Worm (Caenorhabditis elegans) whole organism, mixed stage, embryonic: Measurements from ENCODE around the gene F28G4.4.

ENCODE experiments used
- M03D4.4 ChIP-seq: sonication (generic microtip); optimal IDR thresholded peaks from 2 replicates; lab custom pipeline; 2017; ENCODE audit warnings: mild to moderate bottlenecking, missing genetic modification characterization, missing compliant biosample characterization
- bed-3 ChIP-seq: fragments of 200-800 bp; sonication (Bioruptor generic); optimal IDR thresholded peaks from 3 replicates; lab custom pipeline; 2018; ENCODE audit warnings: mild to moderate bottlenecking, missing genetic modification characterization, moderate library complexity, missing compliant biosample characterization
- blmp-1 ChIP-seq: fragments of 150-350 bp; optimal IDR thresholded peaks from 2 replicates; lab custom pipeline; 2014; ENCODE audit warnings: missing biosample characterization, missing genetic modification characterization
- ceh-39 ChIP-seq: fragments of 150-350 bp; optimal IDR thresholded peaks from 2 replicates; lab custom pipeline; 2014; ENCODE audit warnings: missing biosample characterization, missing genetic modification characterization
- ceh-43 ChIP-seq: fragments of 200-800 bp; sonication (Bioruptor generic); optimal IDR thresholded peaks from 2 replicates; lab custom pipeline; 2018; ENCODE audit warnings: mild to moderate bottlenecking, missing genetic modification characterization, moderate library complexity, missing compliant biosample characterization
- ces-1 ChIP-seq: fragments of 150-350 bp; optimal IDR thresholded peaks from 2 replicates; lab custom pipeline; 2014; ENCODE audit warnings: missing biosample characterization, missing genetic modification reagents, missing genetic modification characterization
- cnd-1 ChIP-seq: fragments of 200-800 bp; sonication (Bioruptor generic); optimal IDR thresholded peaks from 2 replicates; lab custom pipeline; 2018; ENCODE audit warnings: mild to moderate bottlenecking, missing genetic modification characterization, missing compliant biosample characterization
- drap-1 ChIP-seq: fragments of 200-800 bp; sonication (Bioruptor generic); optimal IDR thresholded peaks from 3 replicates; lab custom pipeline; 2018; ENCODE audit warnings: mild to moderate bottlenecking, missing genetic modification characterization, missing compliant biosample characterization
- elt-1 ChIP-seq: sonication (generic microtip); optimal IDR thresholded peaks from 2 replicates; lab custom pipeline; 2017; ENCODE audit warnings: missing genetic modification characterization, mild to moderate bottlenecking, missing compliant biosample characterization, antibody characterized with exemption, moderate library complexity, borderline replicate concordance; ENCODE audit not compliant: insufficient read depth
- flh-1 ChIP-seq: fragments of 200-800 bp; sonication (Bioruptor generic); optimal IDR thresholded peaks from 2 replicates; lab custom pipeline; 2018; ENCODE audit warnings: mild to moderate bottlenecking, missing genetic modification characterization, moderate library complexity, missing compliant biosample characterization
- ham-2 ChIP-seq: fragments of 200-800 bp; sonication (Bioruptor generic); optimal IDR thresholded peaks from 2 replicates; lab custom pipeline; 2018; ENCODE audit warnings: mild to moderate bottlenecking, missing genetic modification characterization, missing compliant biosample characterization
- hlh-1 ChIP-seq: fragments of 150-350 bp; optimal IDR thresholded peaks from 2 replicates; lab custom pipeline; 2014; ENCODE audit warnings: missing biosample characterization, missing genetic modification reagents, missing genetic modification characterization
- lin-13 ChIP-seq: fragments of 150-350 bp; optimal IDR thresholded peaks from 2 replicates; lab custom pipeline; 2014; ENCODE audit warnings: missing biosample characterization, missing genetic modification characterization
- lin-32 ChIP-seq: fragments of 200-800 bp; sonication (Bioruptor generic); optimal IDR thresholded peaks from 2 replicates; lab custom pipeline; 2018; ENCODE audit warnings: mild to moderate bottlenecking, missing genetic modification characterization, missing compliant biosample characterization
- lsy-2 ChIP-seq: fragments of 150-350 bp; optimal IDR thresholded peaks from 2 replicates; lab custom pipeline; 2014; ENCODE audit warnings: missing biosample characterization, missing genetic modification characterization
- mab-5 ChIP-seq: fragments of 150-350 bp; optimal IDR thresholded peaks from 2 replicates; lab custom pipeline; 2014; ENCODE audit warnings: missing biosample characterization, missing genetic modification characterization
- mls-2 ChIP-seq: sonication (generic microtip); optimal IDR thresholded peaks from 2 replicates; lab custom pipeline; 2016; ENCODE audit warnings: mild to moderate bottlenecking, missing genetic modification characterization, moderate library complexity, missing compliant biosample characterization
- nhr-12 ChIP-seq: fragments of 150-350 bp; optimal IDR thresholded peaks from 2 replicates; lab custom pipeline; 2014; ENCODE audit warnings: missing biosample characterization, missing genetic modification characterization
- nhr-2 ChIP-seq: fragments of 150-350 bp; optimal IDR thresholded peaks from 2 replicates; lab custom pipeline; 2014; ENCODE audit warnings: missing biosample characterization, missing genetic modification characterization
- nhr-237 ChIP-seq: fragments of 150-350 bp; optimal IDR thresholded peaks from 2 replicates; lab custom pipeline; 2014; ENCODE audit warnings: missing biosample characterization, missing genetic modification characterization
- nhr-28 ChIP-seq: fragments of 150-350 bp; optimal IDR thresholded peaks from 2 replicates; lab custom pipeline; 2014; ENCODE audit warnings: missing biosample characterization, missing genetic modification characterization
- pha-4 ChIP-seq: fragments of 150-350 bp; optimal IDR thresholded peaks from 2 replicates; lab custom pipeline; 2018; ENCODE audit warnings: missing biosample characterization, missing genetic modification reagents, missing genetic modification characterization
- sem-2 ChIP-seq: fragments of 200-800 bp; sonication (Bioruptor generic); optimal IDR thresholded peaks from 2 replicates; lab custom pipeline; 2018; ENCODE audit warnings: mild to moderate bottlenecking, missing genetic modification characterization, missing compliant biosample characterization
- snpc-4 ChIP-seq: fragments of 150-350 bp; optimal IDR thresholded peaks from 2 replicates; lab custom pipeline; 2014; ENCODE audit warnings: missing biosample characterization, missing genetic modification characterization
- tbx-8 ChIP-seq: fragments of 200-800 bp; sonication (Bioruptor generic); optimal IDR thresholded peaks from 2 replicates; lab custom pipeline; 2018; ENCODE audit warnings: mild to moderate bottlenecking, missing genetic modification characterization, moderate library complexity, missing compliant biosample characterization
- unc-120 ChIP-seq: sonication (generic microtip); optimal IDR thresholded peaks from 2 replicates; lab custom pipeline; 2017; ENCODE audit warnings: missing genetic modification characterization, missing compliant biosample characterization; ENCODE audit not compliant: poor library complexity, severe bottlenecking
- unc-39 ChIP-seq: fragments of 150-350 bp; optimal IDR thresholded peaks from 2 replicates; lab custom pipeline; 2014; ENCODE audit warnings: missing biosample characterization, missing genetic modification characterization
- zip-8 ChIP-seq: fragments of 150-350 bp; optimal IDR thresholded peaks from 2 replicates; lab custom pipeline; 2014; ENCODE audit warnings: missing biosample characterization, missing genetic modification characterization
- ztf-11 ChIP-seq: fragments of 150-350 bp; optimal IDR thresholded peaks from 2 replicates; lab custom pipeline; 2014; ENCODE audit warnings: missing biosample characterization, missing genetic modification characterization

The F28G4.4 gene

ce11 chrV:16285794-16286193, at the start of gene F28G4.4:
Gene F28G4.4 (minus strand): TSS chrV:16285894.
- TF ChIP-seq nhr-237 (tag; lab: Kevin White, UChicago) (no peak), unc-120 (tag; lab: Kevin White, UChicago) (no peak), lsy-2 (tag; lab: Kevin White, UChicago) (no peak), mab-5 (tag; lab: Kevin White, UChicago) (no peak), ceh-39 (tag; lab: Kevin White, UChicago) (no peak), ham-2 (no peak), mls-2 (tag; lab: Kevin White, UChicago) (no peak), snpc-4 (tag; lab: Kevin White, UChicago) (no peak)

ce11 chrV:16333412-16333811, 47.7 kb upstream of the F28G4.4 start, which contains the start of gene srh-167:
Gene srh-167 (plus strand): TSS chrV:16333712.
- no peak for TF ChIP-seq lsy-2 (tag; lab: Kevin White, UChicago)
- TF ChIP-seq ces-1 (GFP tag; lab: Kevin White, UChicago): no peak

- TF ChIP-seq unc-120 (tag; lab: Kevin White, UChicago) (no peak), snpc-4 (tag; lab: Kevin White, UChicago) (no peak), ham-2 (no peak), tbx-8 (GFP tag; lab: Kevin White, UChicago) (no peak)
Measured at ce11 chrV:16328849-16329248, 43.2 kb upstream of the F28G4.4 start, which contains the start of gene F57G8.7. Gene F57G8.7 (plus strand): TSS chrV:16329149.

- no peak for TF ChIP-seq ztf-11 (tag; lab: Kevin White, UChicago)
- no peak for TF ChIP-seq unc-39
- TF ChIP-seq tbx-8 (GFP tag; lab: Kevin White, UChicago): no peak
- TF ChIP-seq flh-1: no peak
- TF ChIP-seq nhr-2 (tag; lab: Kevin White, UChicago): no peak
- no peak for TF ChIP-seq elt-1 (tag; lab: Kevin White, UChicago)
- no peak for TF ChIP-seq mls-2 (tag; lab: Kevin White, UChicago)
- no peak for TF ChIP-seq ceh-43 (GFP tag; lab: Kevin White, UChicago)
- no peak for TF ChIP-seq hlh-1 (tag; lab: Kevin White, UChicago)
Measured at ce11 chrV:16322155-16322554, 36.5 kb upstream of the F28G4.4 start.

ce11 chrV:16317244-16317643, 31.6 kb upstream of the F28G4.4 start, which contains the start of gene srh-180:
Gene srh-180 (plus strand): TSS chrV:16317544.
- no peak for TF ChIP-seq elt-1 (tag; lab: Kevin White, UChicago)
- no peak for TF ChIP-seq blmp-1
- no peak for TF ChIP-seq lin-13
- TF ChIP-seq pha-4 (tag; lab: Kevin White, UChicago): no peak
- TF ChIP-seq drap-1 (GFP tag; lab: Kevin White, UChicago): no peak
- no peak for TF ChIP-seq snpc-4 (tag; lab: Kevin White, UChicago)
- no peak for TF ChIP-seq nhr-28
- TF ChIP-seq lin-32: no peak
- TF ChIP-seq ceh-39 (tag; lab: Kevin White, UChicago): no peak
- TF ChIP-seq lsy-2 (tag; lab: Kevin White, UChicago): no peak

ce11 chrV:16315004-16315403, 29.3 kb upstream of the F28G4.4 start, which contains the start of gene str-214:
Gene str-214 (plus strand): TSS chrV:16315304.
- TF ChIP-seq nhr-28 (no peak), nhr-2 (tag; lab: Kevin White, UChicago) (no peak), tbx-8 (GFP tag; lab: Kevin White, UChicago) (no peak), nhr-12 (no peak), ham-2 (no peak), bed-3 (GFP tag; lab: Kevin White, UChicago) (no peak), sem-2 (no peak), drap-1 (GFP tag; lab: Kevin White, UChicago) (no peak), snpc-4 (tag; lab: Kevin White, UChicago) (no peak)

ce11 chrV:16309523-16309922, 23.8 kb upstream of the F28G4.4 start, which contains the start of gene oac-7:
Gene oac-7 (plus strand): TSS chrV:16309805.
- peak; percentile 74 for TF ChIP-seq zip-8 (tag; lab: Kevin White, UChicago)
- TF ChIP-seq nhr-28: peak; percentile 12
- TF ChIP-seq sem-2: no peak
- no peak for TF ChIP-seq M03D4.4 (tag; lab: Kevin White, UChicago)
- TF ChIP-seq cnd-1 (tag; lab: Kevin White, UChicago): no peak
